Worm (Caenorhabditis elegans): ENCODE data around the gene D2089.3.
A peak's percentile ranks its signal among the peaks of the same experiment; 100 is the strongest.

The D2089.3 gene

DNA sequence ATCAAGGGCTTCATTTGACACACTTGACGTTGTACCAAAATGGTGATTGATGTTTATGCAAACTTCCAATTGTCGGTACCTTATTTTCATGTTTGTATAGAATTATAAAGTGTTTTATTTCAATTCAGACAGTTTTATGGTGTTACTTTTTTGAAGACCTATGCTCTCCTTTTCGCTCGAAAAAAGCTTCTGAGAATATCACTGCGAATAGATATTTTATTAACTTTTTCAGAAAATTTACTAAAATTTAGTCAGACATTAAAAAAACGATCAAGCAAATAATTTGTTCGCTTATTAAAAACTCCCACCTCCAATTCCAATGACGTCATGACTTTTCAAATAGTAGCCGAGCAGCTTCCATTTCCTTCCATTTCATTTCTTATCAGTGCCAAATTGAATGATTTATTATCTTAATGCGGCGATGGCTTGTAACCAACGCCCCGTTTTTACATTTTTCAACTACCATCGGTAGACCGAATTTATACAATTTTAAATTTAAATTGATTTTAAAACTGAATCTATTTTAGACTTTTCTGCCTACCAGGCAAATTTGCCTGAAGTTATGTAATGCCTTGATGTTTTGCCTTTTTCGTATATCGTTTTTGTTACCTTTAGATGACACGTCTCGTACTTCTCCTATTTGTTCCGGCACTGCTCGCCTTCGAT, 17.9 kb downstream of the D2089.3 start, which contains the start of gene M28.10:
M28.10 (plus strand) TSS at position 616 of the 666 bp plus-strand sequence.
- no peak for TF ChIP-seq ztf-28 (GFP tag; IDR thresholded peaks at IDR 0.05)
- TF ChIP-seq Y53F4B.3 (GFP tag; IDR thresholded peaks at IDR 0.05), result no peak
- no peak for TF ChIP-seq attf-5 (GFP tag; optimal IDR thresholded peaks at IDR 0.05)
- peak; percentile 45 for TF ChIP-seq nhr-80 (tag; optimal IDR thresholded peaks at IDR 0.05)
- TF ChIP-seq ZK185.1 (tag; optimal IDR thresholded peaks at IDR 0.05; ENCODE audit: poor library complexity, severe bottlenecking), result no peak
- no peak for TF ChIP-seq unc-62 (GFP tag; optimal IDR thresholded peaks at IDR 0.05)
- no peak for TF ChIP-seq Y53G8AR.9 (GFP tag; conservative IDR thresholded peaks at IDR 0.05)
- TF ChIP-seq atf-7 (tag; optimal IDR thresholded peaks at IDR 0.05), result peak; percentile 24
- TF ChIP-seq mcd-1 (GFP tag; IDR thresholded peaks at IDR 0.05), result no peak
- no peak for TF ChIP-seq snpc-3.4 (tag; optimal IDR thresholded peaks at IDR 0.05)
- TF ChIP-seq xnd-1 (tag; optimal IDR thresholded peaks at IDR 0.05), result no peak
- no peak for TF ChIP-seq madf-6 (GFP tag; IDR thresholded peaks at IDR 0.05)

DNA sequence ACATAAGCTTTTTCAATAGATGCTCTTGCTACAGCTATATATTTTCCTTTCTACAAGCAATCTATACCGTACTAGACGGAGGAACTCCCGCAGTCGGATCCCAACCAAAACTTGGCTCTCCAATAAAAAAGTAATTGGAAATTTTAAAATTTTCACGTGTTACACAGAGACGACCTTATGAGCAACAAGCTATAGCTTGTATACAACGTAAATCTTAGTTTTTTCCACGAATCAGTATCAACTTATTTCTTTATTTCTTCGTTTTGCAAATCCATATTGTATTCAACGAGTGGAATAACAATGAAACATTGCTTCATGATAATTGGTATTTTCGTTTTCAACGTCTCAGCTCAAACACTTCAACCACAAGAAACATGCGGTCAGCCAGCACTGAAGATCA, 21.5 kb downstream of the D2089.3 start, which contains the start of gene M28.4:
M28.4 (plus strand) TSS at position 301 of the 400 bp plus-strand sequence.
- TF ChIP-seq pbrm-1 (GFP tag; IDR thresholded peaks at IDR 0.05) (no peak), ekl-4 (GFP tag; IDR thresholded peaks at IDR 0.05) (no peak), snpc-1.3 (tag; optimal IDR thresholded peaks at IDR 0.05; ENCODE audit: insufficient read depth) (no peak), ceh-91 (GFP tag; IDR thresholded peaks at IDR 0.05) (no peak), somi-1 (GFP tag; optimal IDR thresholded peaks at IDR 0.05) (no peak), hmg-20 (GFP tag; IDR thresholded peaks at IDR 0.05) (no peak), nfya-2 (GFP tag; IDR thresholded peaks at IDR 0.05) (no peak), T26A5.8 (tag; optimal IDR thresholded peaks at IDR 0.05) (no peak)

DNA sequence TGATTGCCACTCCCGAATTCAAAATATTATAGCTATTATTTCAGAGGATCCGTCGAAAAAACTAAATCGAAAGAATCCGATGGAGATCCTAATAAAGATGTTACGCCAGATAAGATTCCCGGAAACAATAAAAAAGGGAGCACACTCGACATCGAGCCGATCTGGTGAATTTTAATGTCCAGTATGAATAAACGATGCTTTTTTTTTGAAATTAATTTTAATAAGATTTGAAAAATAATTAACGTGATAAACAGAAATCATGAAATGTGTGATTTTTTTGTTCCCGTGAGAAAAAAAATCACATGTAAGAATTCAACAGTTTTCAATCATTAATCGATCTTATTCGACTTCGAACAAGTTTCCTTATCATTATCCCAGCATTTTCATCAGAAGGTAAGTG, 25.8 kb downstream of the D2089.3 start, which contains the start of gene M28.9:
M28.9 (plus strand) TSS at position 301 of the 400 bp plus-strand sequence.
- TF ChIP-seq C17E4.6 (GFP tag; IDR thresholded peaks at IDR 0.05) (no peak), ceh-91 (GFP tag; IDR thresholded peaks at IDR 0.05) (no peak), Y67H2A.10 (GFP tag; conservative IDR thresholded peaks at IDR 0.05) (no peak), F23B12.7 (tag; optimal IDR thresholded peaks at IDR 0.05; ENCODE audit: insufficient read depth) (no peak), mel-28 (tag; optimal IDR thresholded peaks at IDR 0.05; ENCODE audit: borderline replicate concordance) (no peak), ceh-79 (tag; optimal IDR thresholded peaks at IDR 0.05) (no peak), ceh-40 (GFP tag; IDR thresholded peaks at IDR 0.05) (no peak), hmg-1.2 (GFP tag; IDR thresholded peaks at IDR 0.05) (no peak), F22D6.2 (tag; optimal IDR thresholded peaks at IDR 0.05) (no peak), ztf-26 (tag; optimal IDR thresholded peaks at IDR 0.05) (no peak)

DNA sequence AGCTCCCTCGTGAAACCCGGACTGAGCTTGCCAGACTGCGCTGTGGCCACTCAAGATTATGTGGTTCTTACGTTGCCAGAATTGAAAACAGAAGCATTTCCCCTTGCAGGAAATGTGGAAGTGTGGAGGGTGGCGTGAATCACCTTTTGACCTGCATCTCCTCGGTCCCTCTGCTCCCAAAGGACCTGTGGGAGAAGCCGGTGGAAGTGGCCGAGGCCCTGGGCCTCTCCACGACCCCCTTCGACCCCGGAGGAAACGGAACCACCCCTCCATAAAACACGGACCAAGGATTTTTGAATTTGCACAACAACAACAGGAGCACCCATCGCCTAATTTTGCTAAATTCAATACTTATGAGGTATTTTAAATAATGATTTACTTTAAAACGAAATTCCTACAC, 27.2 kb downstream of the D2089.3 start:
- peak; percentile 71; the same call in 1 of the 2 replicates for TF ChIP-seq egrh-3 (GFP tag; IDR thresholded peaks at IDR 0.05)

DNA sequence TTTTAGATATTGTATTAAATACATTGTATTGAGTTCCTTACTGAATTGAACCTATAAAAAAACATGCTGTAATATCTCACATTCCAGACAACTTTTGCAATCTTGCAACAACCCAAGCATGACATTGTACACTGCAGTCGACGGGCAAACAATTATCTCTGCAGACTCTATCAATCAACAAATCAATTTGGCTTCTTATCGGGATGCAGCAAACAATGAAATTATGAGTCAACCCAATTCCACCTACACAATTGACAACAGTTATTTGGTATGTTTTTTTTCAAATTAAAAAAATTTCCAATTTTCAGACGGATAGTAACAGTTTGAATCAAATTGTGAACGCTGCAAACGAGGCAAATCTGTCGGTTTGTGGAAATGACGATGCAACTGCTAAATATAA, 34.0 kb downstream of the D2089.3 start:
- TF ChIP-seq nhr-80 (tag; optimal IDR thresholded peaks at IDR 0.05) (peak; percentile 43), snpc-1.1 (tag; optimal IDR thresholded peaks at IDR 0.05; ENCODE audit: insufficient read depth) (no peak)

Measured in whole organism, young adult.